Worm (Caenorhabditis elegans) whole organism, midembryonic: ENCODE measurements around the gene F45D3.4.

ENCODE experiments used
- T22C8.4 ChIP-seq: fragments of 200-800 bp; sonication (Bioruptor generic); IDR thresholded peaks from 2 replicates; pipeline ENCODE4 v1.3.6; 2022; ENCODE audit warnings: missing genetic modification characterization, missing compliant biosample characterization
- cog-1 ChIP-seq: sonication (generic microtip); optimal IDR thresholded peaks from 2 replicates; lab custom pipeline; 2016; ENCODE audit warnings: missing genetic modification characterization, missing compliant biosample characterization
- flt-1 ChIP-seq: fragments of 200-800 bp; sonication (Bioruptor generic); IDR thresholded peaks from 2 replicates; pipeline ENCODE4 v1.3.6; 2022; ENCODE audit warnings: missing genetic modification characterization, missing compliant biosample characterization
- klf-2 ChIP-seq: fragments of 200-800 bp; sonication (Bioruptor generic); conservative IDR thresholded peaks from 2 replicates; pipeline ENCODE4 v1.3.6; 2022; ENCODE audit warnings: missing genetic modification reagents, missing genetic modification characterization, missing compliant biosample characterization
- med-1 ChIP-seq: sonication (generic microtip); optimal IDR thresholded peaks from 2 replicates; lab custom pipeline; 2017; ENCODE audit warnings: missing genetic modification characterization, mild to moderate bottlenecking, missing compliant biosample characterization, antibody characterized with exemption, missing genetic modification reagents; ENCODE audit not compliant: insufficient read depth
- ref-1 ChIP-seq: fragments of 200-800 bp; sonication (Bioruptor generic); conservative IDR thresholded peaks from 2 replicates; pipeline ENCODE4 v1.3.6; 2022; ENCODE audit warnings: missing genetic modification reagents, missing genetic modification characterization, missing compliant biosample characterization
- tab-1 ChIP-seq: fragments of 200-800 bp; sonication (Bioruptor generic); IDR thresholded peaks from 2 replicates; pipeline ENCODE4 v1.3.6; 2022; ENCODE audit warnings: missing genetic modification characterization, missing compliant biosample characterization
- ztf-23 ChIP-seq: fragments of 200-800 bp; sonication (Bioruptor generic); IDR thresholded peaks from 2 replicates; pipeline ENCODE4 v1.3.6; 2022; ENCODE audit warnings: missing genetic modification reagents, missing genetic modification characterization, missing compliant biosample characterization
- ztf-29 ChIP-seq: fragments of 200-800 bp; sonication (Bioruptor generic); IDR thresholded peaks from 2 replicates; pipeline ENCODE4 v1.3.6; 2022; ENCODE audit warnings: missing genetic modification reagents, missing genetic modification characterization, missing compliant biosample characterization

F45D3.4 gene

DNA sequence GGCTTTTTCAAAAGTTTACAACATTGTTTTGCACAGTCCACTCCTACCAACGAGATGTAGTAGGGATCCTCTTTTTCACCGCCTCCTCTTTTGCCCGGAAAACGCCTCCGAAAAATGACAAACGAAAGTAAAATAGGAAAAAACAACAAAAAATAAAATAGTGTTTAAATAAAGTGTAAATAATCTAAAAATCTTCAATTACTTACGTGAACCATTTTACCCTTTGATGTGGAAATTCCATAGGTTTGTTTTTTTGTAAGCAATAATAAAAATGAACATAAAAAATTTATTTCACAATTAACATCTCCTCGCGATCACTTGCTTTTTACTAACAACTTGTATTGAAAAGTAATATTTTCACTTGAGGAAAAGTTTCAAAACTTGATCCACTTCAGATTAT lies 35.0 kb upstream of the F45D3.4 start, which contains the start of gene C14C10.1:
Gene C14C10.1, plus strand, starts transcription at position 301 of the 400 bp plus-strand sequence.
- TF ChIP-seq T22C8.4 = no peak

DNA sequence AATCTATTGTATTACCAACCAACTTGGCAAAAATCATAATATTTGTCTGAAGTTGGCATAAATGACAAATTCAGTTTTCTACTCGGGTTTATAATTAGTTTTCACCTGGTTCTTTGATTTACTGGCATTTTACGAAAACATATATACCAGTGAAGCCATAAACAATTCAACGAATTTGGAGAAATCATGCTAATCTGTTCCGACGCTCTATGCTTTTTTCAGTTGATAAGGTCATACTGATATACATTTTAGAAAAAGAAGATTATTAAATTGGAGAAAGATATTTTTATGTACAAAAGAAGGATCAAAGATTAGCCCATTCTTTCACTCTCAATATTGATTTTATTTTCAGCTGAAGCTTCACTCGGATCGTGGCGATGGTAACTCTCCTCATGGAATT lies 33.8 kb upstream of the F45D3.4 start:
- TF ChIP-seq cog-1 (tag; lab: Kevin White, UChicago) (no peak), ref-1 (no peak), ztf-23 (GFP tag; lab: Robert Waterston, UW) (no peak), med-1 (GFP tag; lab: Kevin White, UChicago) (no peak), flt-1 (no peak), ztf-29 (no peak), T22C8.4 (no peak), tab-1 (GFP tag; lab: Robert Waterston, UW) (no peak), klf-2 (GFP tag; lab: Robert Waterston, UW) (no peak)

DNA sequence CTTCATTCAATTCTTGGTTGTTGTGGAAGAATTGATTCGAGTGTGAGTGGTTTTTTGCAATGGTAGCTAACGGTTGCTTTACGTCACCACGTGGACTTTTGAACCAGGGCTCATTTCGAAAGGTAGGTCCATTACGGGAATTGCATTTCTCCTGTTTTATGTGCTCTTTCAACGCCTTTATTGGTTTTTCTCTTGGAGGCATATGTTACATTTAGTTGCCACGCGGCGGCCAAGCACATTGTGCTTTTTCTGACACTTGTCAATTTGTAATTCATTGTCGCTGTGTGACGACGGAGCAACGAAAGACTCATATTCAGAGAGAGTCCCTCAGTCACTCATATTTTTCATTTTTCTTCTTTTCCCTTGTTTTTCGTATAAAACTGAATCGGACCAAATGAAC lies 31.8 kb upstream of the F45D3.4 start:
- TF ChIP-seq ztf-29 (no peak), ztf-23 (GFP tag; lab: Robert Waterston, UW) (no peak), tab-1 (GFP tag; lab: Robert Waterston, UW) (no peak), flt-1 (no peak), cog-1 (tag; lab: Kevin White, UChicago) (no peak), klf-2 (GFP tag; lab: Robert Waterston, UW) (no peak), T22C8.4 (no peak), med-1 (GFP tag; lab: Kevin White, UChicago) (no peak), ref-1 (no peak)

ce11 chrV:12583421-12583820 lies 30.4 kb upstream of the F45D3.4 start:
- TF ChIP-seq klf-2 (GFP tag; lab: Robert Waterston, UW) (no peak), ztf-23 (GFP tag; lab: Robert Waterston, UW) (no peak), flt-1 (no peak), T22C8.4 (no peak), med-1 (GFP tag; lab: Kevin White, UChicago) (no peak), ref-1 (no peak), cog-1 (tag; lab: Kevin White, UChicago) (no peak), tab-1 (GFP tag; lab: Robert Waterston, UW) (no peak), ztf-29 (no peak)

ce11 chrV:12579299-12579698 lies 26.3 kb upstream of the F45D3.4 start, which contains the start of gene E02A10.3:
E02A10.3 (plus strand) TSS chrV:12579599.
- TF ChIP-seq tab-1 (GFP tag; lab: Robert Waterston, UW) (no peak), ref-1 (no peak), med-1 (GFP tag; lab: Kevin White, UChicago) (no peak), T22C8.4 (no peak), flt-1 (no peak), ztf-23 (GFP tag; lab: Robert Waterston, UW) (no peak), cog-1 (tag; lab: Kevin White, UChicago) (no peak), ztf-29 (no peak), klf-2 (GFP tag; lab: Robert Waterston, UW) (no peak)

DNA sequence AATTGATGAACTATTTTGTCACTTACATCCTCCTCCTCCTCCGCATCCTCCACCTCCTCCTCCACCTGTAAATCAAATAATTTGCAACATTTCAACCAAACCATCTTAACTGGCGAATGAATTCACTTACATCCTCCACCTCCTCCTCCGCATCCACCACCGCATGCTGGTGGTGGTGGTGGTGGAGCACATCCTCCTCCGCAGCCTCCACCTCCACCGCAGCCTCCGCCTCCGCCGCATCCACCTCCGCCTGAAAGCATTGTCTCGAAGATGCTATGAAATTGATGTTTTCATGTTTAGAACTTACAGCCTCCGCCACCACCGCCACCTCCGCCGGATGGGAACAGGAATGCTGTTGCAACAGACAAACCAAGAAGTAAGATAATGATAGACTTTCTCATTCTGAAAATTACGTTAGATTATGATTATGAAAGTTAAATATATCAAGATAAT lies 23.5 kb upstream of the F45D3.4 start, which contains the start of gene grl-23:
Gene grl-23, minus strand, starts transcription at position 403 of the 453 bp plus-strand sequence.
- TF ChIP-seq med-1 (GFP tag; lab: Kevin White, UChicago) = no peak
- TF ChIP-seq klf-2 (GFP tag; lab: Robert Waterston, UW) = no peak
- TF ChIP-seq tab-1 (GFP tag; lab: Robert Waterston, UW) = no peak
- TF ChIP-seq T22C8.4 = no peak
- no peak for TF ChIP-seq flt-1
- no peak for TF ChIP-seq ref-1
- TF ChIP-seq ztf-23 (GFP tag; lab: Robert Waterston, UW) = no peak

DNA sequence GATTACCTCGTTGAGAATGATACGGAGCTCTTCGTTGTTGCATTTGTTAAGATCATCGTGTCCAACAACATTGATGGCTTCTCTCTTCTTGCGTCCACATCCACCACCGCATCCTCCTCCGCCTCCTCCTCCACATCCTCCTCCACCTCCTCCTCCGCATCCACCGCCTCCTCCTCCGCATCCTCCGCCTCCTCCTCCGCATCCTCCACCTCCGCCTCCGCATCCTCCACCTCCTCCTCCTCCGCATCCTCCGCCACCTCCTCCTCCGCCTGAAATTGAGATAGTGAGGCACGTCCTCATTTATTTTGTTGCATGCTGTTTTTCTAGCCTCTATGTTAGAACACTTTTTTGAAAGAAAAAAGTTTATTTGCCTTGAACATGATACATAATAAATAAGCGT lies 22.9 kb upstream of the F45D3.4 start:
- no peak for TF ChIP-seq flt-1
- no peak for TF ChIP-seq klf-2 (GFP tag; lab: Robert Waterston, UW)
- no peak for TF ChIP-seq ref-1
- no peak for TF ChIP-seq ztf-23 (GFP tag; lab: Robert Waterston, UW)
- TF ChIP-seq ztf-29 = no peak
- TF ChIP-seq med-1 (GFP tag; lab: Kevin White, UChicago) = no peak

ce11 chrV:12570271-12570670 lies 17.3 kb upstream of the F45D3.4 start:
- TF ChIP-seq klf-2 (GFP tag; lab: Robert Waterston, UW) = no peak
- TF ChIP-seq ref-1 = no peak
- TF ChIP-seq ztf-23 (GFP tag; lab: Robert Waterston, UW) = no peak
- no peak for TF ChIP-seq tab-1 (GFP tag; lab: Robert Waterston, UW)

- no peak for TF ChIP-seq ztf-29
- no peak for TF ChIP-seq med-1 (GFP tag; lab: Kevin White, UChicago)
- no peak for TF ChIP-seq T22C8.4
- TF ChIP-seq cog-1 (tag; lab: Kevin White, UChicago) = no peak
- TF ChIP-seq klf-2 (GFP tag; lab: Robert Waterston, UW) = no peak
- TF ChIP-seq tab-1 (GFP tag; lab: Robert Waterston, UW) = no peak
- no peak for TF ChIP-seq ztf-23 (GFP tag; lab: Robert Waterston, UW)
- no peak for TF ChIP-seq flt-1
- no peak for TF ChIP-seq ref-1
Observed at ce11 chrV:12567850-12568249, 14.9 kb upstream of the F45D3.4 start, which contains the start of gene E02A10.4. E02A10.4 (minus strand) TSS chrV:12567950.

- no peak for TF ChIP-seq ref-1
- TF ChIP-seq cog-1 (tag; lab: Kevin White, UChicago) = no peak
- no peak for TF ChIP-seq T22C8.4
- no peak for TF ChIP-seq med-1 (GFP tag; lab: Kevin White, UChicago)
- no peak for TF ChIP-seq tab-1 (GFP tag; lab: Robert Waterston, UW)
- no peak for TF ChIP-seq ztf-29
- no peak for TF ChIP-seq ztf-23 (GFP tag; lab: Robert Waterston, UW)
Observed at ce11 chrV:12567312-12567711, 14.3 kb upstream of the F45D3.4 start.

DNA sequence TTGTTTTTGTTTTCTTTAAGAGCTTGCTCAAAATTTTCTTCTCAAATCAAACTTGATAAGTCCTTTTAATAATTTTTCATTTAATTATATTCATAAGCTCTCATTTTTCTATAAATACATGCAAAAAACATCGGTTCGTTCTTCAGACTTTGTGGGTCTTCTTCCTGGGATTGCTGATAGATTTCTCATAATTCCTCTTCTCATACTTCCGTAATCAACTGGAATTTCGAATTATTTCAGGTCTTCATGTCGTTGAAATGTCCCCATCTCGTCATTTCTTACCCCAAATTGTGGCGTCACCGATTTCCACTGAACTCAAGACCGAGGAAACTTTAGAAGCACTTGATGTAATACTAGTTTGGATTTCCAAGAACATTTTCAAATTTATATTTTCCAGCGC lies 11.9 kb upstream of the F45D3.4 start:
- TF ChIP-seq T22C8.4 (no peak), ztf-23 (GFP tag; lab: Robert Waterston, UW) (no peak), ztf-29 (no peak), klf-2 (GFP tag; lab: Robert Waterston, UW) (no peak), med-1 (GFP tag; lab: Kevin White, UChicago) (no peak), cog-1 (tag; lab: Kevin White, UChicago) (no peak), tab-1 (GFP tag; lab: Robert Waterston, UW) (no peak), flt-1 (no peak), ref-1 (no peak)
